Worm (Caenorhabditis elegans) whole organism, L2 larva: Measurements from ENCODE around the gene C45G9.15.

Experiments
- F13H6.1 ChIP-seq: sonication (generic microtip); optimal IDR thresholded peaks from 2 replicates; lab custom pipeline; 2016; ENCODE audit warnings: missing genetic modification characterization, missing compliant biosample characterization
- R02D3.7 ChIP-seq: fragments of 150-350 bp; optimal IDR thresholded peaks from 2 replicates; lab custom pipeline; 2014; ENCODE audit warnings: missing biosample characterization, missing genetic modification characterization
- Y55F3AM.14 ChIP-seq: fragments of 200-800 bp; sonication (Bioruptor generic); optimal IDR thresholded peaks from 2 replicates; lab custom pipeline; 2018; ENCODE audit warnings: mild to moderate bottlenecking, missing genetic modification characterization, missing compliant biosample characterization
- alr-1 ChIP-seq: fragments of 150-350 bp; optimal IDR thresholded peaks from 2 replicates; lab custom pipeline; 2014; ENCODE audit warnings: missing biosample characterization, missing genetic modification characterization
- aly-2 ChIP-seq: fragments of 150-350 bp; optimal IDR thresholded peaks from 2 replicates; lab custom pipeline; 2014; ENCODE audit warnings: missing biosample characterization, missing genetic modification characterization
- ama-1 ChIP-seq: fragments of 150-350 bp; optimal IDR thresholded peaks from 2 replicates; lab custom pipeline; 2018; ENCODE audit warnings: inconsistent platforms
- blmp-1 ChIP-seq: sonication (generic microtip); optimal IDR thresholded peaks from 2 replicates; lab custom pipeline; 2017; ENCODE audit warnings: missing genetic modification characterization, mild to moderate bottlenecking, missing compliant biosample characterization, antibody characterized with exemption, moderate library complexity; ENCODE audit not compliant: insufficient read depth
- ceh-16 ChIP-seq: fragments of 150-350 bp; optimal IDR thresholded peaks from 2 replicates; lab custom pipeline; 2014; ENCODE audit warnings: missing biosample characterization, missing genetic modification characterization
- crh-2 ChIP-seq: sonication (generic microtip); optimal IDR thresholded peaks from 2 replicates; lab custom pipeline; 2017; ENCODE audit warnings: missing biosample characterization, missing genetic modification characterization
- dmd-4 ChIP-seq: sonication (generic microtip); optimal IDR thresholded peaks from 2 replicates; lab custom pipeline; 2017; ENCODE audit warnings: missing biosample characterization, missing genetic modification characterization
- egl-27 ChIP-seq: sonication (generic microtip); optimal IDR thresholded peaks from 3 replicates; lab custom pipeline; 2017; ENCODE audit warnings: missing biosample characterization, missing genetic modification reagents, missing genetic modification characterization
- elt-3 ChIP-seq: sonication (generic microtip); optimal IDR thresholded peaks from 2 replicates; lab custom pipeline; 2017; ENCODE audit warnings: missing biosample characterization, missing genetic modification characterization
- fos-1 ChIP-seq: fragments of 150-350 bp; optimal IDR thresholded peaks from 2 replicates; lab custom pipeline; 2014; ENCODE audit warnings: missing biosample characterization, missing genetic modification characterization
- gmeb-1 ChIP-seq: fragments of 150-350 bp; optimal IDR thresholded peaks from 2 replicates; lab custom pipeline; 2014; ENCODE audit warnings: missing biosample characterization, missing genetic modification characterization
- lin-11 ChIP-seq: fragments of 150-350 bp; sonication (generic microtip); optimal IDR thresholded peaks from 2 replicates; lab custom pipeline; 2014; ENCODE audit warnings: missing biosample characterization, missing genetic modification characterization, inconsistent platforms, mixed read lengths
- lin-13 ChIP-seq: fragments of 150-350 bp; optimal IDR thresholded peaks from 2 replicates; lab custom pipeline; 2014; ENCODE audit warnings: missing biosample characterization, missing genetic modification reagents, missing genetic modification characterization
- lin-39 ChIP-seq: fragments of 150-350 bp; optimal IDR thresholded peaks from 2 replicates; lab custom pipeline; 2014; ENCODE audit warnings: missing biosample characterization, missing genetic modification reagents, missing genetic modification characterization
- mbf-1 ChIP-seq: sonication (generic microtip); optimal IDR thresholded peaks from 2 replicates; lab custom pipeline; 2017; ENCODE audit warnings: missing biosample characterization, missing genetic modification characterization
- mdl-1 ChIP-seq, 2 experiments: fragments of 150-350 bp in 1 of 2; sonication (generic microtip) in 1 of 2; optimal IDR thresholded peaks; 2 replicates each; lab custom pipeline; 2017; ENCODE audit warnings: missing biosample characterization in 2 of 2, missing genetic modification characterization in 2 of 2
- nhr-10 ChIP-seq: sonication (generic microtip); optimal IDR thresholded peaks from 2 replicates; lab custom pipeline; 2017; ENCODE audit warnings: missing biosample characterization, missing genetic modification characterization
- nhr-11 ChIP-seq: fragments of 150-350 bp; optimal IDR thresholded peaks from 2 replicates; lab custom pipeline; 2014; ENCODE audit warnings: missing biosample characterization, missing genetic modification characterization
- nhr-12 ChIP-seq: fragments of 150-350 bp; optimal IDR thresholded peaks from 2 replicates; lab custom pipeline; 2014; ENCODE audit warnings: missing biosample characterization, missing genetic modification characterization
- nhr-21 ChIP-seq: fragments of 150-350 bp; optimal IDR thresholded peaks from 2 replicates; lab custom pipeline; 2014; ENCODE audit warnings: missing biosample characterization, missing genetic modification characterization
- nhr-237 ChIP-seq: fragments of 150-350 bp; optimal IDR thresholded peaks from 2 replicates; lab custom pipeline; 2014; ENCODE audit warnings: missing biosample characterization, missing genetic modification characterization
- nhr-25 ChIP-seq: fragments of 150-350 bp; sonication (generic microtip); optimal IDR thresholded peaks from 3 replicates; lab custom pipeline; 2014; ENCODE audit warnings: missing biosample characterization, missing genetic modification characterization
- nhr-6 ChIP-seq: fragments of 150-350 bp; optimal IDR thresholded peaks from 2 replicates; lab custom pipeline; 2014; ENCODE audit warnings: missing biosample characterization, missing genetic modification characterization
- nhr-77 ChIP-seq: fragments of 150-350 bp; optimal IDR thresholded peaks from 2 replicates; lab custom pipeline; 2014; ENCODE audit warnings: missing biosample characterization, missing genetic modification characterization
- peb-1 ChIP-seq: fragments of 150-350 bp; optimal IDR thresholded peaks from 2 replicates; lab custom pipeline; 2014; ENCODE audit warnings: missing biosample characterization, missing genetic modification characterization
- sem-4 ChIP-seq: fragments of 150-350 bp; optimal IDR thresholded peaks from 2 replicates; lab custom pipeline; 2014; ENCODE audit warnings: missing biosample characterization, missing genetic modification reagents, missing genetic modification characterization
- skn-1 ChIP-seq: sonication (generic microtip); optimal IDR thresholded peaks from 2 replicates; lab custom pipeline; 2017; ENCODE audit warnings: missing biosample characterization, missing genetic modification characterization
- sma-3 ChIP-seq: sonication (generic microtip); optimal IDR thresholded peaks from 2 replicates; lab custom pipeline; 2016; ENCODE audit warnings: missing genetic modification reagents, missing genetic modification characterization, missing compliant biosample characterization
- sma-9 ChIP-seq, 2 experiments: fragments of 150-350 bp in 1 of 2; sonication (generic microtip) in 1 of 2; optimal IDR thresholded peaks; 2 replicates each; lab custom pipeline; 2014 to 2016; ENCODE audit warnings: missing genetic modification characterization in 2 of 2, mild to moderate bottlenecking in 1 of 2, missing biosample characterization in 1 of 2, missing compliant biosample characterization in 1 of 2, missing genetic modification reagents in 1 of 2, moderate library complexity in 1 of 2
- snpc-4 ChIP-seq: fragments of 150-350 bp; optimal IDR thresholded peaks from 2 replicates; lab custom pipeline; 2014; ENCODE audit warnings: missing biosample characterization, missing genetic modification characterization
- unc-39 ChIP-seq: fragments of 150-350 bp; optimal IDR thresholded peaks from 2 replicates; lab custom pipeline; 2014; ENCODE audit warnings: missing biosample characterization, missing genetic modification characterization
- unc-55 ChIP-seq: fragments of 150-350 bp; sonication (generic microtip); optimal IDR thresholded peaks from 3 replicates; lab custom pipeline; 2014; ENCODE audit warnings: missing biosample characterization, missing genetic modification reagents, missing genetic modification characterization
- unc-62 ChIP-seq: fragments of 150-350 bp; optimal IDR thresholded peaks from 2 replicates; lab custom pipeline; 2014; ENCODE audit warnings: missing biosample characterization, missing genetic modification reagents, missing genetic modification characterization
- ztf-1 ChIP-seq: fragments of 200-800 bp; sonication (Bioruptor generic); conservative IDR thresholded peaks from 2 replicates; pipeline ENCODE4 v1.3.6; 2022; ENCODE audit warnings: missing genetic modification characterization, missing compliant biosample characterization
- ztf-11 ChIP-seq: sonication (generic microtip); optimal IDR thresholded peaks from 2 replicates; lab custom pipeline; 2017; ENCODE audit warnings: missing biosample characterization, missing genetic modification characterization
- ztf-4 ChIP-seq: fragments of 150-350 bp; optimal IDR thresholded peaks from 2 replicates; lab custom pipeline; 2014; ENCODE audit warnings: missing biosample characterization, missing genetic modification characterization

C45G9.15 gene

DNA sequence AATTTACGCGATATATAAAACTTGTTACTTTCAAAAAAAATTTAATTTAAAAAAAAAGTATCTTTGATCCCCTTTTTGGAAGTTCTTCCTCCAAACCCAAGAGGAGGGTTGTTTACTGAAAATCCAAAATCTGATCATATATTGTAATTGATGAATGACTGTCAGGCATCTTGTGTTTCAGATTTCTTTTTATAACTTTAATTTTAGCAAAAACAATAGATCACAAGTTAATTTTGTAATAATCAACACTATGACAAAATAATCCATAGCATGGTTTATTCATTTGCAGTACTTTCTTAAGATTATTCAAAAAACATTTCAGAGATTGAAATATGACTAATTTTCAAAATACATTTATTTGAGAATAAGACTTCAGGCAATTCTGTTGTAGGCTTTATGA, 40.5 kb upstream of the C45G9.15 start:
- TF ChIP-seq mdl-1 (tag; optimal IDR thresholded peaks at IDR 0.05; lab: Kevin White, UChicago) = no peak

DNA sequence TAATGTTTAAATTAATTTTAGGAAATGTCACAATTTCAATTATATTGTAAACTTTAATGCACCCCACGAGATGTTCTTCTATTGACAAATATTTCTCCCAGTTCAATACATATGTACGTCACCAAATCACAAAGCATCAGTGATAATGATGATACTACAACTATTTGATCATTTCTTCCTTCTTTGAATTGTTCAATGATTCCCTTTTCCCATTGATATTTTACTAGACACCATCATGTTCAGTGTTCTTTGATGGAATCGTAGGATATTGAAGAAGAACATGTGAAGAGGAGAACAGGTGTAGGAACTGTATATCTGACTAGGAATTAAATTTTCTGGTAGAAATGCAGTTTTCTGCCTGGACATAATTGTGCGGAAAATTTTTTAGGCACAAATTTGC, 37.6 kb upstream of the C45G9.15 start:
- no peak for TF ChIP-seq nhr-6
- peak; percentile 68 for TF ChIP-seq nhr-21 (tag; lab: Kevin White, UChicago)
- TF ChIP-seq nhr-25 (tag; lab: Kevin White, UChicago) = peak; percentile 37
- TF ChIP-seq mbf-1 (tag; lab: Kevin White, UChicago) = no peak
- TF ChIP-seq fos-1 (tag; lab: Kevin White, UChicago) = peak; percentile 2
- no peak for TF ChIP-seq nhr-12 (tag; lab: Kevin White, UChicago)
- TF ChIP-seq sma-9 (GFP tag; optimal IDR thresholded peaks at IDR 0.05; lab: Kevin White, UChicago) = peak; percentile 77
- no peak for TF ChIP-seq sma-9 (tag; optimal IDR thresholded peaks at IDR 0.05; lab: Kevin White, UChicago)

DNA sequence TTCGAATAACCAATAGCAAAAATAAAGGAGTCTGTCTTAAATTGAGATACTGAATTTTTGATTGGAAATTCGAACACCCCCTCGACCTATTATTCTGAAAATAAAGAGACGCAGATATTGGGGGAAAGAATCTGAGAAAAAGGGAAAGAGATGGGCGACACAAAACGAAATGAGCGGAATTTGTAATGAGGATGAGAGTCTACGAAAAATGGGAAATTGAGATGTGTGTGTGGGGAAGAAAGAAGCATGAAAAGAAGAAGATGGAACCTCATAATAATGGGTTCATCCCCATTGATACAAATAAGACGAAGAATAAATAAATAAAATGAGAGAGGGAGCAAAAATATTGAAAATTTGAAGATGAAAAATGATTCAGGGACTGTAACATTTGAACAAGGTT, 33.7 kb upstream of the C45G9.15 start, which contains the start of gene cah-1:
Gene cah-1, minus strand, starts transcription at position 101 of the 400 bp plus-strand sequence.
- no peak for TF ChIP-seq snpc-4 (tag; lab: Kevin White, UChicago)
- peak; percentile 23 for TF ChIP-seq unc-55 (GFP tag; lab: Kevin White, UChicago)

DNA sequence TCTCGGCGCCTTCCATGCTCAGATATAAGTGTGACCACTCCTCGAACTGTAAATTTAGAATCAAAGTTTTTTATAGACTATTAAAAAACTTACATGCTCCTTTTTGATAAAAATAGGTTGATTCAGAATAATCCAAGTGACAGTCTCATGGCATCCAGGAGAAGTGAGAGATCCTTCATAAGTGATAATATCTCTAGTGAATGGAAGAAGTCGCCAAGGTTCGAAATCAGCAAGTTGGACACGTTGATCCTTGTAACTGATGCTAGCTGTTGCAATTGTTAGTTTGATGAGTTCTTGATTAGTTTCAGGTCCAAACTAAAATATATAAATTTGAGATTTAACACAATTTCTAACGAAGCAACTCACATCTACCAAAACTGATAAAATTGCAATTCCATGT, 31.5 kb upstream of the C45G9.15 start:
- peak; percentile 31 for TF ChIP-seq ztf-4 (tag; lab: Kevin White, UChicago)
- TF ChIP-seq sma-3 (GFP tag; lab: Kevin White, UChicago) = peak; percentile 24
- TF ChIP-seq ztf-1 (GFP tag; lab: Robert Waterston, UW) = no peak
- TF ChIP-seq nhr-21 (tag; lab: Kevin White, UChicago) = peak; percentile 22

DNA sequence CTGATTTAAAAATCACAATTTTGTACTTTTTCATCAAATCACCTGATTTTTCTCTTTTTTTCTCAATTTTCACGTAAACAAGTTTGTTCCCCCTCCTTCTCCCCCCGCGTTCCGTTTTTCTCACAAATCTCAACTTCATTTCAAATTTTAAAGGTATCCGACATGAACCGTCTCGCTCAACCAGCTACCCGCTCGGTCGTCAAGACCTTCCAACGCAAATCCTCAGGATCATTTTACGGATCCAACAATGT, 29.6 kb upstream of the C45G9.15 start, which contains the start of gene cox-6A:
Gene cox-6A, plus strand, starts transcription at position 152 of the 251 bp plus-strand sequence.
- no peak for TF ChIP-seq lin-11 (tag; lab: Kevin White, UChicago)

DNA sequence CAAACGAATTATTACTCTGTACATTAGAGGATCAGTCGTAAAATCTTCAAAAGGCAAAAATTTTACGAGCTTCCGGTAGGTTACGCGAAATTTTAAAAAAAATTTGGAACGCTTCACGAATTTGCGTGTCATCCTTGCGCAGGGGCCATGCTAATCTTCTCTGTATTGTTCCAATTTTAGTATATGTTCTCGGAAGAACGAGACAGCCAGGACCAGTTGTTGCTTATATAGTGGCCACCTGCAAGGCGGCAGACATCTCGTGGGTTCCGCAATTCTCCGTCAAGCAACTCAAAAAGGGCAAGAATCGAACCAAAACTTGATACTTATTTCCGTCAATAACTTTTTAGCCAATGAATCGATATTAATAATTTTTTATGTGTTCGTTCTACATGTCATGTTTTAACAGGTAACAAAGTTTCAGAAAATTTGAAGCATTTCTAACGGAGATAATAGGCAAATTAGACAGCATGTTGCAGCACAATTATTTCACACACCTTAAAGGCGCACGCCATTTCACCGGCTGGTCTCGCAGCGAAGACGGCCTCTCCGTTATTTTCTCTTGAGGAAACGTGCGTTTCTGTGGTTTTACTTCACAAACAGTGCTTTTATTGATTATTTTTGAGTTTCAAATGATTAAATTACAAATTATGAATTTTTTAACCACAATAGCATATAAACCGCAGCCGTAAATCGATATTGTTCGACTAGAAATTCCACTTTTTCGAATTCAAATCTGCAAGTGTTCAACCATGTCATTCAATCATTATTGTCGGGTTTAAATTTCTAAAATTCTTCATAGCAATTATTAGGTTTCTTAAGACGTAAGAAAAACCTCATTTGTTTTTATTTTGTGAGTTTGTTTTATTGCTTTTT, 29.1 kb upstream of the C45G9.15 start:
- TF ChIP-seq ztf-1 (GFP tag; lab: Robert Waterston, UW) (no peak), egl-27 (tag; lab: Kevin White, UChicago) (peak; percentile 31), lin-11 (tag; lab: Kevin White, UChicago) (no peak), nhr-21 (tag; lab: Kevin White, UChicago) (peak; percentile 88), ztf-11 (tag; lab: Kevin White, UChicago) (no peak), sma-9 (GFP tag; optimal IDR thresholded peaks at IDR 0.05; lab: Kevin White, UChicago) (peak; percentile 95), sma-9 (tag; optimal IDR thresholded peaks at IDR 0.05; lab: Kevin White, UChicago) (no peak), nhr-10 (peak; percentile 28), Y55F3AM.14 (GFP tag; lab: Kevin White, UChicago) (peak; percentile 84), peb-1 (tag; lab: Kevin White, UChicago) (no peak), snpc-4 (tag; lab: Kevin White, UChicago) (peak; percentile 99), elt-3 (tag; lab: Kevin White, UChicago) (no peak), unc-55 (GFP tag; lab: Kevin White, UChicago) (peak; percentile 76), lin-13 (GFP tag; lab: Kevin White, UChicago) (peak; percentile 78), fos-1 (tag; lab: Kevin White, UChicago) (peak; percentile 38), sma-3 (GFP tag; lab: Kevin White, UChicago) (peak; percentile 92), unc-62 (GFP tag; lab: Kevin White, UChicago) (peak; percentile 1), nhr-12 (tag; lab: Kevin White, UChicago) (peak; percentile 31), gmeb-1 (tag; lab: Kevin White, UChicago) (peak; percentile 80), lin-39 (tag; lab: Kevin White, UChicago) (no peak), aly-2 (tag; lab: Kevin White, UChicago) (peak; percentile 13), sem-4 (tag; lab: Kevin White, UChicago) (peak; percentile 73), blmp-1 (peak; percentile 29), crh-2 (tag; lab: Kevin White, UChicago) (peak; percentile 86), skn-1 (no peak), unc-39 (no peak), mbf-1 (tag; lab: Kevin White, UChicago) (no peak), ama-1 (no peak), nhr-237 (tag; lab: Kevin White, UChicago) (peak; percentile 19), nhr-11 (tag; lab: Kevin White, UChicago) (peak; percentile 52), nhr-6 (peak; percentile 74), alr-1 (tag; lab: Kevin White, UChicago) (no peak), nhr-77 (tag; lab: Kevin White, UChicago) (no peak), ceh-16 (tag; lab: Kevin White, UChicago) (no peak), dmd-4 (tag; lab: Kevin White, UChicago) (no peak), F13H6.1 (tag; lab: Kevin White, UChicago) (peak; percentile 83), R02D3.7 (tag; lab: Kevin White, UChicago) (peak; percentile 24)
